Worm (Caenorhabditis elegans): ENCODE data around the gene sax-1.

sax-1 gene

DNA sequence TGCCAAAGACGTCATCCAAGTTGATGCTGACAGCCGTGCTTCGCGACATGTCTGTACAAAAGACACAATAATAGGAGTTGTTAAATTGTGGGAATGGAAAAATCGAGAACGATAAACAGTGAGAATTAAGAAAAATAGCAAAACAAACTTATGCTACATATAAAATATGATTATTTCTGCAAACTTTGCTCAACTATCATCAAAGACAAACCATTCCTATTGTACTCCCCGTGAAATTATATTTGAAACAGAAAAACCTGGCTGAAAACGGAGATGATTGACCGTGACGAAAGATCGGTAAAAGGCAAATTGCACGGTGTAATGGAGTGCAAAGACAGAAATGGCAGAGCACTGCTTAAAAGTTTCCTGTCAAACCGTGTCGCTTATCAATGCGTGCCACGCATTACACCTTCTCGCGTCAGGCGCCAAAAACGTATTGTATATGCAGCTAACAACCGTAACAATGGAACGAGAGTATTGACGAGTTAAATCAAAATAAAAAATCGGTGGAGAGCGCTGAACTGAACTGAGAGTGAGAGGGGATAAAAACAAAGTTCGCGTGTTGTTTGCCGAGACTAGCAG is 38.8 kb downstream of the sax-1 start, which contains the start of gene C18B2.5 (continued):
- no peak for TF ChIP-seq lsl-1 (GFP tag; optimal IDR thresholded peaks at IDR 0.05)
- no peak for TF ChIP-seq egl-18 (GFP tag; IDR thresholded peaks at IDR 0.05)
- no peak for TF ChIP-seq sea-2 (GFP tag; IDR thresholded peaks at IDR 0.05)
- TF ChIP-seq fkh-3 (tag; optimal IDR thresholded peaks at IDR 0.05), result no peak
- no peak for TF ChIP-seq hlh-12 (tag; optimal IDR thresholded peaks at IDR 0.05)
- no peak for TF ChIP-seq chd-7 (tag; optimal IDR thresholded peaks at IDR 0.05)
- TF ChIP-seq C06A6.2 (GFP tag; conservative IDR thresholded peaks at IDR 0.05), result no peak
- no peak for TF ChIP-seq akir-1 (GFP tag; optimal IDR thresholded peaks at IDR 0.05)
- TF ChIP-seq B0035.1 (tag; optimal IDR thresholded peaks at IDR 0.05), result no peak
- TF ChIP-seq ztf-22 (GFP tag; optimal IDR thresholded peaks at IDR 0.05), result no peak
- no peak for TF ChIP-seq aptf-3 (GFP tag; IDR thresholded peaks at IDR 0.05)
- TF ChIP-seq madf-8 (GFP tag; conservative IDR thresholded peaks at IDR 0.05), result no peak
- no peak for TF ChIP-seq attf-6 (GFP tag; IDR thresholded peaks at IDR 0.05)
- TF ChIP-seq madf-3 (GFP tag; IDR thresholded peaks at IDR 0.05), result no peak
- TF ChIP-seq lin-54 (GFP tag; optimal IDR thresholded peaks at IDR 0.05), result no peak
- TF ChIP-seq let-526 (GFP tag; IDR thresholded peaks at IDR 0.05), result peak; percentile 74
- no peak for TF ChIP-seq K11D2.4 (GFP tag; IDR thresholded peaks at IDR 0.05)
- no peak for TF ChIP-seq ztf-28 (GFP tag; IDR thresholded peaks at IDR 0.05)
- TF ChIP-seq ets-4 (GFP tag; optimal IDR thresholded peaks at IDR 0.05), result peak; percentile 80
- no peak for TF ChIP-seq tlf-1 (GFP tag; optimal IDR thresholded peaks at IDR 0.05)

DNA sequence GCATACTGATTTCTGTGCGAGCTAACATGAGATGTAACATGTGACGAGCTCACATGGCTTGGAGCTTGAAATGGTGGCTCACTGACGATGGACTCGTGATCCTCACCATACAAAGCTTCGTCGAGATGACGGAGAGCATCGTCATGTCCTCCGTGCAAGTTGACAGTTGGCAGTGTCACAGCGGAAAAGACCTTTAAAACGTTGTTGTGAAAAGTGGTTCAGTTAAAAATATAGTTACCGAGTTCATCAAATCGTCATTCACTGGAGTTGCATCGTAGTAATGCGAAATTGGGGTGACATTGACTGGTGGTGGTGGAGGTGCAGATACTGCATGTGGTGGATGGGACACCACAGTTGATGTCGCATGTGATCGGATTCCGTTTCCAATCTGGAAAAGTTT is 39.5 kb downstream of the sax-1 start:
- TF ChIP-seq zim-3 (tag; optimal IDR thresholded peaks at IDR 0.05) (no peak), fkh-3 (tag; optimal IDR thresholded peaks at IDR 0.05) (no peak), ceh-100 (GFP tag; IDR thresholded peaks at IDR 0.05) (no peak), snpc-1.1 (tag; optimal IDR thresholded peaks at IDR 0.05; ENCODE audit: insufficient read depth) (no peak), nhr-90 (tag; optimal IDR thresholded peaks at IDR 0.05) (no peak), sdz-38 (tag; optimal IDR thresholded peaks at IDR 0.05) (no peak), sptf-2 (GFP tag; optimal IDR thresholded peaks at IDR 0.05) (no peak), ZK185.1 (tag; optimal IDR thresholded peaks at IDR 0.05; ENCODE audit: poor library complexity, severe bottlenecking) (no peak), lag-1 (GFP tag; IDR thresholded peaks at IDR 0.05) (no peak), K12H6.12 (tag; optimal IDR thresholded peaks at IDR 0.05) (no peak), ztf-18 (tag; optimal IDR thresholded peaks at IDR 0.05) (no peak), sea-2 (GFP tag; IDR thresholded peaks at IDR 0.05) (no peak), snpc-3.4 (tag; optimal IDR thresholded peaks at IDR 0.05) (no peak), ztf-6 (GFP tag; IDR thresholded peaks at IDR 0.05) (no peak), him-1 (tag; optimal IDR thresholded peaks at IDR 0.05) (no peak), athp-1 (tag; optimal IDR thresholded peaks at IDR 0.05) (no peak), dox-1 (GFP tag; IDR thresholded peaks at IDR 0.05) (no peak), rcor-1 (GFP tag; IDR thresholded peaks at IDR 0.05) (no peak), repo-1 (tag; optimal IDR thresholded peaks at IDR 0.05) (no peak)

DNA sequence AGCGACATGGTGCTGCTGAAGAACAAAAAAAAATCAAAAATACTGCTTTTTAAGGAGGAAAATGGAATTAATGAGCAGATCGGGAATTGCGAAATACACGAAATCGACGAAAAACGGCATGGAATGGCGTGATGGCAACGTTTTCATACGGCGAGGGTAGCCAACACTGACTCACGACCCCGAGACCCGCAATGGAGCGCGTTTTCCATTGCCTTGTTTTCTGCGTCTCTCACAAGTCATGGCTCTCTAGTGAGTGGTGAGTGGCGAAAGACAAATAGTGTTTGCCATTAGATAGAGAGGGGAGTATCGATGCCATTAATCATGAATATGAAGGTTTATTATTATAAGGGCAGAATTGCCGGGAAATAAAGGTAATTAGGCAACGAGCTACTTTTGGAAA is 44.2 kb downstream of the sax-1 start, which contains the start of gene C18B2.4:
TSS of gene C18B2.4 (minus strand) at position 15 of the 400 bp plus-strand sequence.
- no peak for TF ChIP-seq egl-18 (GFP tag; IDR thresholded peaks at IDR 0.05)
- TF ChIP-seq dox-1 (GFP tag; IDR thresholded peaks at IDR 0.05), result peak; percentile 89
- TF ChIP-seq Y53G8AR.9 (GFP tag; conservative IDR thresholded peaks at IDR 0.05), result no peak
- TF ChIP-seq F49E8.2 (tag; optimal IDR thresholded peaks at IDR 0.05; ENCODE audit: insufficient read depth), result no peak
- no peak for TF ChIP-seq Y95B8A.8 (GFP tag; IDR thresholded peaks at IDR 0.05)
- peak; percentile 27 for TF ChIP-seq lin-54 (GFP tag; optimal IDR thresholded peaks at IDR 0.05)
- TF ChIP-seq ZK185.1 (tag; optimal IDR thresholded peaks at IDR 0.05; ENCODE audit: poor library complexity, severe bottlenecking), result peak; percentile 64
- TF ChIP-seq attf-3 (GFP tag; conservative IDR thresholded peaks at IDR 0.05), result no peak
- no peak for TF ChIP-seq Y56A3A.18 (GFP tag; IDR thresholded peaks at IDR 0.05)
- peak; percentile 20 for TF ChIP-seq tlf-1 (GFP tag; optimal IDR thresholded peaks at IDR 0.05)
- no peak for TF ChIP-seq xnd-1 (tag; optimal IDR thresholded peaks at IDR 0.05)
- TF ChIP-seq lir-1 (GFP tag; conservative IDR thresholded peaks at IDR 0.05), result 0 out of 2 replicates have a peak, but pooled peaks have one; percentile 27
- no peak for TF ChIP-seq F55B11.4 (tag; optimal IDR thresholded peaks at IDR 0.05; ENCODE audit: borderline replicate concordance, insufficient read depth)
- TF ChIP-seq cebp-1 (GFP tag; IDR thresholded peaks at IDR 0.05), result peak; percentile 97
- TF ChIP-seq cebp-1 (tag; optimal IDR thresholded peaks at IDR 0.05), result peak; percentile 99

Data from whole organism, young adult.